Comparison of ENCODE assay signal across 8 worm cellular contexts in genomic region chrV:14687106-14687964, ce11.
TF ChIP-seq lines count a peak whose summit lies in the region.

No protein-coding gene starts in this region.

TF ChIP-seq in whole organism, L1 larva, 84 proteins besides CTCF, POLR2A, EP300 and RAD21 (continues in another document):
- TF ChIP-seq mep-1 (tag; optimal IDR thresholded peaks at IDR 0.05; lab: Kevin White, UChicago) (no peak), efl-1 (optimal IDR thresholded peaks at IDR 0.05; lab: Kevin White, UChicago) (no peak), efl-1 (GFP tag; optimal IDR thresholded peaks at IDR 0.05 in 1 of 2; lab: Kevin White, UChicago) (peak in 1 of 2 experiments; percentile 78), nhr-71 (tag; optimal IDR thresholded peaks at IDR 0.05; lab: Kevin White, UChicago) (no peak), mab-9 (GFP tag; IDR thresholded peaks at IDR 0.05; lab: Robert Waterston, UW) (no peak), swsn-7 (tag; optimal IDR thresholded peaks at IDR 0.05; lab: Kevin White, UChicago) (no peak), nhr-19 (GFP tag; conservative IDR thresholded peaks at IDR 0.05; lab: Robert Waterston, UW) (no peak), zip-4 (GFP tag; optimal IDR thresholded peaks at IDR 0.05; lab: Kevin White, UChicago) (no peak), nhr-76 (tag; optimal IDR thresholded peaks at IDR 0.05; lab: Kevin White, UChicago) (no peak), ceh-88 (GFP tag; IDR thresholded peaks at IDR 0.05; lab: Robert Waterston, UW) (no peak), unc-30 (tag; optimal IDR thresholded peaks at IDR 0.05; lab: Kevin White, UChicago) (no peak), rnt-1 (tag; optimal IDR thresholded peaks at IDR 0.05; lab: Kevin White, UChicago) (peak; percentile 1)

TF ChIP-seq in whole organism, L2 larva, 48 proteins besides CTCF, POLR2A, EP300 and RAD21 (continues in another document):
- TF ChIP-seq mab-5 (tag; optimal IDR thresholded peaks at IDR 0.05; lab: Kevin White, UChicago) (no peak), ztf-4 (tag; optimal IDR thresholded peaks at IDR 0.05; lab: Kevin White, UChicago) (peak; percentile 16), lsy-2 (tag; optimal IDR thresholded peaks at IDR 0.05; lab: Kevin White, UChicago) (no peak), egl-27 (tag; optimal IDR thresholded peaks at IDR 0.05; lab: Kevin White, UChicago) (no peak), elt-3 (tag; optimal IDR thresholded peaks at IDR 0.05; lab: Kevin White, UChicago) (no peak), nhr-25 (tag; optimal IDR thresholded peaks at IDR 0.05; lab: Kevin White, UChicago) (no peak), crh-2 (tag; optimal IDR thresholded peaks at IDR 0.05; lab: Kevin White, UChicago) (no peak), ztf-11 (tag; optimal IDR thresholded peaks at IDR 0.05; lab: Kevin White, UChicago) (no peak), ceh-16 (tag; optimal IDR thresholded peaks at IDR 0.05; lab: Kevin White, UChicago) (no peak), elt-1 (tag; optimal IDR thresholded peaks at IDR 0.05; lab: Kevin White, UChicago) (no peak), alr-1 (tag; optimal IDR thresholded peaks at IDR 0.05; lab: Kevin White, UChicago) (no peak), ama-1 (optimal IDR thresholded peaks at IDR 0.05; lab: Kevin White, UChicago) (peak; percentile 60)

TF ChIP-seq in whole organism, L3 larva, 47 proteins besides CTCF, POLR2A, EP300 and RAD21:
- TF ChIP-seq elt-2 (tag; optimal IDR thresholded peaks at IDR 0.05; lab: Kevin White, UChicago): no peak
- TF ChIP-seq pha-4 (tag; optimal IDR thresholded peaks at IDR 0.05; lab: Kevin White, UChicago): peak; percentile 16
- peak; percentile 91 for TF ChIP-seq ama-1 (optimal IDR thresholded peaks at IDR 0.05; lab: Kevin White, UChicago)
- TF ChIP-seq nhr-11 (tag; optimal IDR thresholded peaks at IDR 0.05; lab: Kevin White, UChicago): no peak
- no peak for TF ChIP-seq nhr-237 (tag; optimal IDR thresholded peaks at IDR 0.05; lab: Kevin White, UChicago)
- no peak for TF ChIP-seq unc-39 (tag; optimal IDR thresholded peaks at IDR 0.05; lab: Kevin White, UChicago)
- TF ChIP-seq ceh-16 (tag; optimal IDR thresholded peaks at IDR 0.05; lab: Kevin White, UChicago): no peak
- TF ChIP-seq elt-1 (tag; optimal IDR thresholded peaks at IDR 0.05; lab: Kevin White, UChicago): no peak
- TF ChIP-seq ztf-4 (tag; optimal IDR thresholded peaks at IDR 0.05; lab: Kevin White, UChicago): peak; percentile 5
- TF ChIP-seq nhr-23 (tag; optimal IDR thresholded peaks at IDR 0.05; lab: Kevin White, UChicago): no peak
- peak; percentile 25 for TF ChIP-seq nfya-1 (tag; optimal IDR thresholded peaks at IDR 0.05; lab: Kevin White, UChicago; ENCODE audit: insufficient read depth)
- TF ChIP-seq egl-5 (tag; optimal IDR thresholded peaks at IDR 0.05; lab: Kevin White, UChicago): no peak

TF ChIP-seq in whole organism, L4 larva, 104 proteins besides CTCF, POLR2A, EP300 and RAD21 (continues in another document):
- peak; percentile 25; the same call in 1 of the 2 replicates for TF ChIP-seq snpc-1.2 (GFP tag; IDR thresholded peaks at IDR 0.05; lab: Robert Waterston, UW)
- TF ChIP-seq nhr-237 (tag; optimal IDR thresholded peaks at IDR 0.05; lab: Kevin White, UChicago): no peak
- no peak for TF ChIP-seq nhr-6 (tag; optimal IDR thresholded peaks at IDR 0.05; lab: Kevin White, UChicago)
- no peak for TF ChIP-seq mes-2 (tag; optimal IDR thresholded peaks at IDR 0.05; lab: Kevin White, UChicago; ENCODE audit: poor library complexity, severe bottlenecking)
- TF ChIP-seq saeg-2 (GFP tag; IDR thresholded peaks at IDR 0.05; lab: Robert Waterston, UW): 0 out of 2 replicates have a peak, but pooled peaks have one; percentile 7
- TF ChIP-seq vab-7 (GFP tag; IDR thresholded peaks at IDR 0.05; lab: Robert Waterston, UW): no peak
- no peak for TF ChIP-seq zip-11 (GFP tag; IDR thresholded peaks at IDR 0.05; lab: Robert Waterston, UW)
- peak; percentile 84 for TF ChIP-seq lin-13 (GFP tag; optimal IDR thresholded peaks at IDR 0.05; lab: Kevin White, UChicago)
- no peak for TF ChIP-seq daf-8 (GFP tag; IDR thresholded peaks at IDR 0.05; lab: Robert Waterston, UW)
- no peak for TF ChIP-seq mxl-3 (GFP tag; optimal IDR thresholded peaks at IDR 0.05; lab: Kevin White, UChicago)
- 0 out of 2 replicates have a peak, but pooled peaks have one; percentile 4 for TF ChIP-seq nhr-42 (GFP tag; IDR thresholded peaks at IDR 0.05; lab: Robert Waterston, UW)

TF ChIP-seq in whole organism, early embryonic, 17 proteins besides CTCF, POLR2A, EP300 and RAD21:
- TF ChIP-seq flt-1 (GFP tag; IDR thresholded peaks at IDR 0.05; lab: Robert Waterston, UW): peak; percentile 26; the same call in 1 of the 2 replicates
- TF ChIP-seq ceh-36 (tag; optimal IDR thresholded peaks at IDR 0.05; lab: Kevin White, UChicago): no peak
- TF ChIP-seq tbx-37 (GFP tag; conservative IDR thresholded peaks at IDR 0.05; lab: Robert Waterston, UW): no peak
- no peak for TF ChIP-seq ets-7 (tag; optimal IDR thresholded peaks at IDR 0.05; lab: Kevin White, UChicago)
- 0 out of 2 replicates have a peak, but pooled peaks have one; percentile 41 for TF ChIP-seq scrt-1 (GFP tag; IDR thresholded peaks at IDR 0.05; lab: Robert Waterston, UW)

TF ChIP-seq in whole organism, late embryonic, 69 proteins besides CTCF, POLR2A, EP300 and RAD21:
- TF ChIP-seq T23F11.4 (GFP tag; optimal IDR thresholded peaks at IDR 0.05; lab: Kevin White, UChicago) (peak; percentile 2), pha-2 (tag; optimal IDR thresholded peaks at IDR 0.05; lab: Kevin White, UChicago) (no peak)

TF ChIP-seq in whole organism, mixed stage, embryonic, 35 proteins besides CTCF, POLR2A, EP300 and RAD21:
- TF ChIP-seq elt-1 (tag; optimal IDR thresholded peaks at IDR 0.05; lab: Kevin White, UChicago; ENCODE audit: borderline replicate concordance, insufficient read depth) (no peak), unc-62 (GFP tag; optimal IDR thresholded peaks at IDR 0.05; lab: Kevin White, UChicago) (no peak), lin-13 (tag; optimal IDR thresholded peaks at IDR 0.05; lab: Kevin White, UChicago) (no peak), bed-3 (GFP tag; optimal IDR thresholded peaks at IDR 0.05; lab: Kevin White, UChicago) (no peak), pha-4 (tag; optimal IDR thresholded peaks at IDR 0.05; lab: Kevin White, UChicago) (no peak), cnd-1 (tag; optimal IDR thresholded peaks at IDR 0.05; lab: Kevin White, UChicago) (peak; percentile 20), ham-2 (GFP tag; optimal IDR thresholded peaks at IDR 0.05; lab: Kevin White, UChicago) (no peak), zip-8 (tag; optimal IDR thresholded peaks at IDR 0.05; lab: Kevin White, UChicago) (no peak), elt-3 (tag; optimal IDR thresholded peaks at IDR 0.05; lab: Kevin White, UChicago) (no peak)

TF ChIP-seq in whole organism, young adult, 124 proteins besides CTCF, POLR2A, EP300 and RAD21 (continues in another document):
- TF ChIP-seq C17E4.6 (GFP tag; IDR thresholded peaks at IDR 0.05; lab: Robert Waterston, UW): no peak
- no peak for TF ChIP-seq ZK185.1 (tag; optimal IDR thresholded peaks at IDR 0.05; lab: Kevin White, UChicago; ENCODE audit: poor library complexity, severe bottlenecking)
- TF ChIP-seq ceh-79 (tag; optimal IDR thresholded peaks at IDR 0.05; lab: Kevin White, UChicago): no peak
- no peak for TF ChIP-seq repo-1 (tag; optimal IDR thresholded peaks at IDR 0.05; lab: Kevin White, UChicago)
- no peak for TF ChIP-seq K12H6.12 (tag; optimal IDR thresholded peaks at IDR 0.05; lab: Kevin White, UChicago)
- TF ChIP-seq attf-3 (GFP tag; conservative IDR thresholded peaks at IDR 0.05; lab: Robert Waterston, UW): no peak
- TF ChIP-seq mel-28 (tag; optimal IDR thresholded peaks at IDR 0.05; lab: Kevin White, UChicago; ENCODE audit: borderline replicate concordance): no peak
- TF ChIP-seq Y56A3A.18 (GFP tag; IDR thresholded peaks at IDR 0.05; lab: Robert Waterston, UW): peak; percentile 23
- no peak for TF ChIP-seq F37B4.10 (GFP tag; IDR thresholded peaks at IDR 0.05; lab: Robert Waterston, UW)
- TF ChIP-seq ekl-4 (GFP tag; IDR thresholded peaks at IDR 0.05; lab: Robert Waterston, UW): no peak
- TF ChIP-seq lin-26 (GFP tag; IDR thresholded peaks at IDR 0.05; lab: Robert Waterston, UW): no peak
- no peak for TF ChIP-seq lin-35 (GFP tag; optimal IDR thresholded peaks at IDR 0.05; lab: Kevin White, UChicago)
- TF ChIP-seq B0019.2 (GFP tag; conservative IDR thresholded peaks at IDR 0.05; lab: Robert Waterston, UW): no peak
- no peak for TF ChIP-seq B0261.1 (tag; optimal IDR thresholded peaks at IDR 0.05; lab: Kevin White, UChicago)
- no peak for TF ChIP-seq lin-54 (GFP tag; optimal IDR thresholded peaks at IDR 0.05; lab: Kevin White, UChicago)
- TF ChIP-seq ceh-91 (GFP tag; IDR thresholded peaks at IDR 0.05; lab: Robert Waterston, UW): no peak
- no peak for TF ChIP-seq gei-17 (GFP tag; optimal IDR thresholded peaks at IDR 0.05; lab: Kevin White, UChicago)
- no peak for TF ChIP-seq athp-1 (tag; optimal IDR thresholded peaks at IDR 0.05; lab: Kevin White, UChicago)
- no peak for TF ChIP-seq F57C9.4 (tag; optimal IDR thresholded peaks at IDR 0.05; lab: Kevin White, UChicago)
- no peak; the same call in 1 of the 2 replicates for TF ChIP-seq hmg-1.2 (GFP tag; IDR thresholded peaks at IDR 0.05; lab: Robert Waterston, UW)
- no peak for TF ChIP-seq somi-1 (GFP tag; optimal IDR thresholded peaks at IDR 0.05; lab: Kevin White, UChicago)
- TF ChIP-seq fkh-3 (tag; optimal IDR thresholded peaks at IDR 0.05; lab: Kevin White, UChicago): no peak
- TF ChIP-seq unc-62 (GFP tag; optimal IDR thresholded peaks at IDR 0.05; lab: Kevin White, UChicago): no peak
- TF ChIP-seq unc-130 (GFP tag; optimal IDR thresholded peaks at IDR 0.05; lab: Kevin White, UChicago): no peak
- TF ChIP-seq pbrm-1 (GFP tag; IDR thresholded peaks at IDR 0.05; lab: Robert Waterston, UW): no peak
- TF ChIP-seq ccch-3 (GFP tag; optimal IDR thresholded peaks at IDR 0.05; lab: Kevin White, UChicago): no peak
- TF ChIP-seq lag-1 (GFP tag; IDR thresholded peaks at IDR 0.05; lab: Robert Waterston, UW): no peak
- no peak for TF ChIP-seq chd-7 (tag; optimal IDR thresholded peaks at IDR 0.05; lab: Kevin White, UChicago)
- TF ChIP-seq mes-4 (tag; optimal IDR thresholded peaks at IDR 0.05; lab: Kevin White, UChicago): no peak
- no peak for TF ChIP-seq rpc-1 (optimal IDR thresholded peaks at IDR 0.05; lab: Kevin White, UChicago)
- no peak for TF ChIP-seq rpc-1 (tag; optimal IDR thresholded peaks at IDR 0.05; lab: Kevin White, UChicago)
- TF ChIP-seq lsl-1 (GFP tag; optimal IDR thresholded peaks at IDR 0.05; lab: Kevin White, UChicago): peak; percentile 29
- no peak for TF ChIP-seq pha-4 (tag; optimal IDR thresholded peaks at IDR 0.05; lab: Kevin White, UChicago)
- TF ChIP-seq ceh-58 (GFP tag; IDR thresholded peaks at IDR 0.05; lab: Robert Waterston, UW): no peak
- TF ChIP-seq hlh-12 (tag; optimal IDR thresholded peaks at IDR 0.05; lab: Kevin White, UChicago): no peak
- TF ChIP-seq F57A8.1 (GFP tag; optimal IDR thresholded peaks at IDR 0.05; lab: Kevin White, UChicago): no peak
- TF ChIP-seq snpc-1.1 (tag; optimal IDR thresholded peaks at IDR 0.05; lab: Kevin White, UChicago; ENCODE audit: insufficient read depth): no peak
